Fruit fly (Drosophila melanogaster) whole organism, embryonic: Measurements from ENCODE around the gene Mdh1.

Experiments
- Antp ChIP-seq: fragments of 200-800 bp; sonication (Bioruptor generic); optimal IDR thresholded peaks from 3 replicates; lab custom pipeline; 2016; ENCODE audit warnings: missing biosample characterization, missing genetic modification characterization
- Atf6 ChIP-seq: fragments of 200-800 bp; sonication (Bioruptor generic); IDR thresholded peaks from 2 replicates; pipeline ENCODE4 v1.3.6; 2022; ENCODE audit warnings: missing biosample characterization, missing genetic modification characterization
- B-H2 ChIP-seq: fragments of 200-800 bp; sonication (Bioruptor generic); optimal IDR thresholded peaks from 2 replicates; lab custom pipeline; 2018; ENCODE audit warnings: missing biosample characterization, mild to moderate bottlenecking, missing genetic modification characterization
- CG10147 ChIP-seq: fragments of 200-800 bp; sonication (Bioruptor generic); optimal IDR thresholded peaks from 2 replicates; lab custom pipeline; 2019; ENCODE audit warnings: missing biosample characterization, mild to moderate bottlenecking, missing genetic modification characterization, moderate library complexity
- CG10321 ChIP-seq: fragments of 200-800 bp; sonication (Bioruptor generic); IDR thresholded peaks from 2 replicates; pipeline ENCODE4 v1.3.6; 2022; ENCODE audit warnings: missing biosample characterization, missing genetic modification characterization
- CG12071 ChIP-seq: fragments of 200-800 bp; sonication (Bioruptor generic); optimal IDR thresholded peaks from 3 replicates; lab custom pipeline; 2018; ENCODE audit warnings: missing biosample characterization, mild to moderate bottlenecking, missing genetic modification characterization
- CG12659 ChIP-seq: fragments of 200-800 bp; sonication (Bioruptor generic); optimal IDR thresholded peaks from 3 replicates; lab custom pipeline; 2017; ENCODE audit warnings: mild to moderate bottlenecking, missing biosample characterization, missing genetic modification reagents, missing genetic modification characterization
- CG13287 ChIP-seq: fragments of 200-800 bp; sonication (Bioruptor generic); IDR thresholded peaks from 2 replicates; pipeline ENCODE4 v1.3.6; 2022; ENCODE audit warnings: missing biosample characterization, missing genetic modification characterization; ENCODE audit not compliant: partially characterized antibody
- CG13296 ChIP-seq: fragments of 200-800 bp; sonication (Bioruptor generic); optimal IDR thresholded peaks from 3 replicates; lab custom pipeline; 2018; ENCODE audit warnings: missing biosample characterization, mild to moderate bottlenecking, missing genetic modification characterization
- CG13424 ChIP-seq: fragments of 200-800 bp; sonication (Bioruptor generic); optimal IDR thresholded peaks from 2 replicates; lab custom pipeline; 2019; ENCODE audit warnings: missing biosample characterization, mild to moderate bottlenecking, missing genetic modification characterization, moderate library complexity
- CG14710 ChIP-seq: fragments of 200-800 bp; sonication (Bioruptor generic); optimal IDR thresholded peaks from 3 replicates; lab custom pipeline; 2019; ENCODE audit warnings: missing biosample characterization, mild to moderate bottlenecking, missing genetic modification characterization, moderate library complexity
- CG14965 ChIP-seq: fragments of 200-800 bp; sonication (Bioruptor generic); optimal IDR thresholded peaks from 2 replicates; lab custom pipeline; 2016; ENCODE audit warnings: missing biosample characterization, missing genetic modification characterization, borderline replicate concordance
- CG17612 ChIP-seq: fragments of 200-800 bp; sonication (Bioruptor generic); IDR thresholded peaks from 2 replicates; pipeline ENCODE4 v1.3.6; 2022; ENCODE audit warnings: missing biosample characterization, missing genetic modification characterization
- CG17829 ChIP-seq: fragments of 200-800 bp; optimal IDR thresholded peaks from 2 replicates; lab custom pipeline; 2019; ENCODE audit warnings: missing biosample characterization, mild to moderate bottlenecking, missing genetic modification characterization, moderate library complexity
- CG31388 ChIP-seq: fragments of 200-800 bp; sonication (Bioruptor generic); optimal IDR thresholded peaks from 2 replicates; lab custom pipeline; 2016; ENCODE audit warnings: missing biosample characterization, missing genetic modification characterization
- CG34224 ChIP-seq: fragments of 200-800 bp; sonication (Bioruptor generic); IDR thresholded peaks from 3 replicates; pipeline ENCODE4 v1.3.6; 2022; ENCODE audit warnings: missing biosample characterization, missing genetic modification characterization; ENCODE audit not compliant: partially characterized antibody
- CG4360 ChIP-seq: fragments of 200-800 bp; sonication (Bioruptor generic); IDR thresholded peaks from 2 replicates; pipeline ENCODE4 v1.3.6; 2022; ENCODE audit warnings: missing biosample characterization, missing genetic modification characterization
- CG4617 ChIP-seq: fragments of 200-800 bp; sonication (Bioruptor generic); optimal IDR thresholded peaks from 3 replicates; lab custom pipeline; 2016; ENCODE audit warnings: missing biosample characterization, missing genetic modification characterization, borderline replicate concordance
- CG6272 ChIP-seq: fragments of 200-800 bp; sonication (Bioruptor generic); IDR thresholded peaks from 2 replicates; pipeline ENCODE4 v1.3.6; 2022; ENCODE audit warnings: missing biosample characterization, missing genetic modification characterization
- CG7556 ChIP-seq: fragments of 200-800 bp; sonication (Bioruptor generic); optimal IDR thresholded peaks from 2 replicates; lab custom pipeline; 2017; ENCODE audit warnings: missing biosample characterization, mild to moderate bottlenecking, missing genetic modification characterization
- CG8281 ChIP-seq: fragments of 200-800 bp; sonication (Bioruptor generic); optimal IDR thresholded peaks from 2 replicates; lab custom pipeline; 2018; ENCODE audit warnings: missing biosample characterization, mild to moderate bottlenecking, missing genetic modification characterization, moderate library complexity
- Dref ChIP-seq: fragments of 200-800 bp; sonication (Bioruptor generic); IDR thresholded peaks from 2 replicates; pipeline ENCODE4 v1.3.6; 2022; ENCODE audit warnings: missing biosample characterization, missing genetic modification characterization
- HmgD ChIP-seq: fragments of 200-800 bp; sonication (Bioruptor generic); optimal IDR thresholded peaks from 3 replicates; lab custom pipeline; 2016; ENCODE audit warnings: missing biosample characterization, missing genetic modification characterization
- Meics ChIP-seq: fragments of 200-800 bp; sonication (Bioruptor generic); optimal IDR thresholded peaks from 2 replicates; lab custom pipeline; 2017; ENCODE audit warnings: missing biosample characterization, mild to moderate bottlenecking, missing genetic modification characterization
- Scr ChIP-seq: fragments of 200-800 bp; sonication (Bioruptor generic); IDR thresholded peaks from 2 replicates; pipeline ENCODE4 v1.3.6; 2022; ENCODE audit warnings: missing biosample characterization, missing genetic modification characterization; ENCODE audit not compliant: partially characterized antibody
- Sox100B ChIP-seq: fragments of 200-800 bp; sonication (Bioruptor generic); optimal IDR thresholded peaks from 3 replicates; lab custom pipeline; 2018; ENCODE audit warnings: missing biosample characterization, mild to moderate bottlenecking, missing genetic modification characterization
- Sry-δ ChIP-seq: fragments of 200-800 bp; sonication (Bioruptor generic); optimal IDR thresholded peaks from 2 replicates; lab custom pipeline; 2016; ENCODE audit warnings: missing biosample characterization, missing genetic modification characterization
- Tbp ChIP-seq: fragments of >200 bp; optimal IDR thresholded peaks from 2 replicates; lab custom pipeline; 2018; ENCODE audit warnings: missing biosample characterization, missing genetic modification characterization
- Xrp1 ChIP-seq: fragments of 200-800 bp; sonication (Bioruptor generic); IDR thresholded peaks from 2 replicates; pipeline ENCODE4 v1.3.6; 2022; ENCODE audit warnings: missing biosample characterization, missing genetic modification characterization
- al ChIP-seq: fragments of 200-800 bp; sonication (Bioruptor generic); IDR thresholded peaks from 2 replicates; pipeline ENCODE4 v1.3.6; 2022; ENCODE audit warnings: missing biosample characterization, missing genetic modification characterization
- bsh ChIP-seq, 2 experiments: fragments of 200-800 bp; sonication (Bioruptor generic); optimal IDR thresholded peaks; 2 replicates each; lab custom pipeline; 2017 to 2018; ENCODE audit warnings: mild to moderate bottlenecking in 2 of 2, missing biosample characterization in 2 of 2, missing genetic modification characterization in 2 of 2, moderate library complexity in 1 of 2
- cato ChIP-seq: fragments of 200-800 bp; sonication (Bioruptor generic); optimal IDR thresholded peaks from 2 replicates; lab custom pipeline; 2016; ENCODE audit warnings: missing biosample characterization, missing genetic modification characterization, borderline replicate concordance
- crp ChIP-seq, 2 experiments: fragments of 200-800 bp; sonication (Bioruptor generic); optimal IDR thresholded peaks; 2 replicates in 1 of 2; 3 replicates in 1 of 2; lab custom pipeline; 2017; ENCODE audit warnings: missing biosample characterization in 2 of 2, missing genetic modification characterization in 2 of 2, mild to moderate bottlenecking in 1 of 2, moderate library complexity in 1 of 2
- en ChIP-seq: fragments of 200-800 bp; sonication (Bioruptor generic); optimal IDR thresholded peaks from 2 replicates; lab custom pipeline; 2016; ENCODE audit warnings: missing biosample characterization, missing genetic modification characterization
- ewg ChIP-seq: fragments of 200-800 bp; sonication (Bioruptor generic); optimal IDR thresholded peaks from 3 replicates; lab custom pipeline; 2017; ENCODE audit warnings: mild to moderate bottlenecking, missing biosample characterization, missing genetic modification reagents, missing genetic modification characterization
- hbn ChIP-seq: fragments of 200-800 bp; sonication (Bioruptor generic); IDR thresholded peaks from 2 replicates; pipeline ENCODE4 v1.3.6; 2022; ENCODE audit warnings: missing biosample characterization, missing genetic modification characterization; ENCODE audit not compliant: partially characterized antibody
- kni ChIP-seq: fragments of 200-800 bp; sonication (Bioruptor generic); optimal IDR thresholded peaks from 3 replicates; lab custom pipeline; 2017; ENCODE audit warnings: mild to moderate bottlenecking, missing biosample characterization, missing genetic modification reagents, missing genetic modification characterization
- lmd ChIP-seq: fragments of 200-800 bp; sonication (Bioruptor generic); IDR thresholded peaks from 2 replicates; pipeline ENCODE4 v1.3.6; 2022; ENCODE audit warnings: missing biosample characterization, missing genetic modification characterization
- luna ChIP-seq: fragments of 200-800 bp; sonication (Bioruptor generic); optimal IDR thresholded peaks from 2 replicates; lab custom pipeline; 2016; ENCODE audit warnings: missing biosample characterization, missing genetic modification characterization
- nmo ChIP-seq: fragments of 200-800 bp; sonication (Bioruptor generic); optimal IDR thresholded peaks from 2 replicates; lab custom pipeline; 2018; ENCODE audit warnings: missing biosample characterization, mild to moderate bottlenecking, missing genetic modification characterization, moderate library complexity
- onecut ChIP-seq: fragments of 200-800 bp; sonication (Bioruptor generic); IDR thresholded peaks from 2 replicates; pipeline ENCODE4 v1.3.6; 2022; ENCODE audit warnings: missing biosample characterization, missing genetic modification characterization
- row ChIP-seq: fragments of 200-800 bp; sonication (Bioruptor generic); IDR thresholded peaks from 3 replicates; pipeline ENCODE4 v1.3.6; 2022; ENCODE audit warnings: missing biosample characterization, missing genetic modification characterization
- scrt ChIP-seq: fragments of 200-800 bp; sonication (Bioruptor generic); optimal IDR thresholded peaks from 2 replicates; lab custom pipeline; 2018; ENCODE audit warnings: missing biosample characterization, mild to moderate bottlenecking, missing genetic modification characterization, moderate library complexity
- slbo ChIP-seq: fragments of 200-800 bp; sonication (Bioruptor generic); IDR thresholded peaks from 2 replicates; pipeline ENCODE4 v1.3.6; 2022; ENCODE audit warnings: missing biosample characterization, missing genetic modification characterization
- unc-4 ChIP-seq: fragments of 200-800 bp; sonication (Bioruptor generic); IDR thresholded peaks from 2 replicates; pipeline ENCODE4 v1.3.6; 2022; ENCODE audit warnings: missing biosample characterization, missing genetic modification characterization; ENCODE audit not compliant: partially characterized antibody
- zen ChIP-seq: fragments of 200-800 bp; sonication (Bioruptor generic); optimal IDR thresholded peaks from 3 replicates; lab custom pipeline; 2018; ENCODE audit warnings: missing biosample characterization, mild to moderate bottlenecking, missing genetic modification characterization, moderate library complexity
- zen2 ChIP-seq: fragments of 200-800 bp; sonication (Bioruptor generic); IDR thresholded peaks from 3 replicates; pipeline ENCODE4 v1.3.6; 2022; ENCODE audit warnings: missing biosample characterization, missing genetic modification characterization; ENCODE audit not compliant: partially characterized antibody
- zfh2 ChIP-seq: fragments of 200-800 bp; sonication (Bioruptor generic); optimal IDR thresholded peaks from 2 replicates; lab custom pipeline; 2016; ENCODE audit warnings: missing biosample characterization, missing genetic modification characterization

The Mdh1 gene

dm6 chr2L:10437317-10437716 lies 41.2 kb upstream of the Mdh1 start, which contains the start of gene STUB1 (continued):
- TF ChIP-seq kni (GFP tag; lab: Kevin White, UChicago) (no peak), CG4617 (peak; percentile 74), CG13296 (GFP tag; lab: Kevin White, UChicago) (no peak), bsh (GFP tag; optimal IDR thresholded peaks at IDR 0.05; lab: Kevin White, UChicago) (no peak), Atf6 (GFP tag; lab: Robert Waterston, UW) (no peak), CG31388 (GFP tag; lab: Kevin White, UChicago) (no peak), CG8281 (tag; lab: Kevin White, UChicago) (no peak), Tbp (GFP tag; lab: Kevin White, UChicago) (no peak), Meics (no peak), en (GFP tag; lab: Kevin White, UChicago) (no peak), Antp (GFP tag; lab: Kevin White, UChicago) (peak; percentile 55), CG4360 (no peak), lmd (no peak), CG14965 (GFP tag; lab: Kevin White, UChicago) (no peak), HmgD (GFP tag; lab: Kevin White, UChicago) (peak; percentile 29), al (GFP tag; lab: Robert Waterston, UW) (no peak), luna (peak; percentile 3)

DNA sequence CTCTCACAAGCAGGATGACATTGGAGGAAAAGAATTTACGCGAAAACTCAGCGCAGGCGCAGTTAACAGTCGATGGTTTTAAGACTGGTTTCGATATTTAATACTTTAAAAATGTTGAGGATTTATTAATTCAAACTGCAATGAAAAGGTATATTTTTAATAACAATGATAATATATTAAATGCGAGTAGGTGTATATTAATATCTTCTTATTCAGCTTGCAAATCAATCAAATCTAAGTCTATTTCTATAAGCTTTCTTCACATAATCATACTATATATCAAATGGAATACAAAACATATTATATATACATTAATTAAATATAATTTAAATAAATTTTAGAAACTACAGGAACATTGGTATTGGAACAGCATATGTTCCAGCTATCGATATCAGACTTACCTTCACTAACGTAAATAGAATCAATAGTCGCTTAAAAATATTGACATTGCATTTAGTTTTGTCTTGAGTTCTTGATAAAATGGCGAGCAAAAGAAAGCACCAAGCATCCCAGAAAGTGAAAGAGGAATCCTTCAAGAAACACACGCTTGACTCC lies 39.6 kb upstream of the Mdh1 start, which contains the start of the genes TBC1D16 and holn1:
TBC1D16 (minus strand) TSS at position 51 of the 555 bp plus-strand sequence.
holn1 (plus strand) TSS at position 390 of the 555 bp plus-strand sequence.
- no peak for TF ChIP-seq CG17612 (GFP tag; lab: Robert Waterston, UW)
- TF ChIP-seq zen (tag; lab: Kevin White, UChicago): peak; percentile 1
- no peak for TF ChIP-seq scrt (GFP tag; lab: Kevin White, UChicago)
- peak; percentile 55; the same call in 1 of the 3 replicates for TF ChIP-seq row
- peak; percentile 78 for TF ChIP-seq CG13287 (GFP tag; lab: Robert Waterston, UW)
- TF ChIP-seq CG12071: no peak
- TF ChIP-seq CG17829: peak; percentile 12
- no peak for TF ChIP-seq slbo (GFP tag; lab: Robert Waterston, UW)
- TF ChIP-seq Xrp1 (GFP tag; lab: Robert Waterston, UW): 0 out of 2 replicates have a peak, but pooled peaks have one; percentile 25
- TF ChIP-seq zen2 (GFP tag; lab: Robert Waterston, UW): peak; percentile 5; the same call in 1 of the 3 replicates
- peak; percentile 37 for TF ChIP-seq CG14710 (tag; lab: Kevin White, UChicago)
- TF ChIP-seq crp (GFP tag; optimal IDR thresholded peaks at IDR 0.05; lab: Kevin White, UChicago): peak in 1 of 2 experiments; percentile 20
- no peak for TF ChIP-seq CG6272 (GFP tag; lab: Robert Waterston, UW)
- peak; percentile 71 for TF ChIP-seq Scr (GFP tag; lab: Robert Waterston, UW)
- peak; percentile 53; the same call in 1 of the 2 replicates for TF ChIP-seq hbn (GFP tag; lab: Robert Waterston, UW)
- no peak for TF ChIP-seq zfh2
- peak; percentile 13 for TF ChIP-seq CG13424 (tag; lab: Kevin White, UChicago)
- peak; percentile 37 for TF ChIP-seq CG12659 (GFP tag; lab: Kevin White, UChicago)
- TF ChIP-seq CG10321 (GFP tag; lab: Robert Waterston, UW): no peak
- TF ChIP-seq CG7556 (GFP tag; lab: Kevin White, UChicago): no peak
- TF ChIP-seq CG10147 (GFP tag; lab: Kevin White, UChicago): no peak
- peak; percentile 3 for TF ChIP-seq CG8281 (tag; lab: Kevin White, UChicago)
- TF ChIP-seq B-H2 (GFP tag; lab: Kevin White, UChicago): no peak
- TF ChIP-seq onecut (GFP tag; lab: Robert Waterston, UW): peak; percentile 73
- peak; percentile 31 for TF ChIP-seq Sox100B (GFP tag; lab: Kevin White, UChicago)
- peak; percentile 85 for TF ChIP-seq ewg (GFP tag; lab: Kevin White, UChicago)
- no peak for TF ChIP-seq cato (GFP tag; lab: Kevin White, UChicago)
- TF ChIP-seq Dref (GFP tag; lab: Robert Waterston, UW): peak; percentile 54
- peak; percentile 64 for TF ChIP-seq unc-4 (GFP tag; lab: Robert Waterston, UW)
- TF ChIP-seq Sry-δ: peak; percentile 62
- TF ChIP-seq CG34224 (GFP tag; lab: Robert Waterston, UW): peak; percentile 45; the same call in 2 of the 3 replicates
- peak; percentile 15 for TF ChIP-seq nmo
